Fruit fly (Drosophila melanogaster) whole organism, adult: ENCODE data around the gene Rpn12R.

Source experiments
- CG11617 ChIP-seq: fragments of 200-800 bp; sonication (Bioruptor generic); optimal IDR thresholded peaks from 2 replicates; lab custom pipeline; 2017; ENCODE audit warnings: mild to moderate bottlenecking, missing biosample characterization, missing genetic modification reagents, missing genetic modification characterization
- CG12768 ChIP-seq: fragments of 200-800 bp; sonication (Bioruptor generic); optimal IDR thresholded peaks from 2 replicates; lab custom pipeline; 2017; ENCODE audit warnings: missing biosample characterization, missing genetic modification characterization, mild to moderate bottlenecking, moderate library complexity, missing genetic modification reagents
- CG14711 ChIP-seq: fragments of 200-800 bp; sonication (Bioruptor generic); optimal IDR thresholded peaks from 2 replicates; lab custom pipeline; 2018; ENCODE audit warnings: missing biosample characterization, mild to moderate bottlenecking, missing genetic modification characterization, moderate library complexity
- CG1620 ChIP-seq: fragments of 200-800 bp; sonication (Bioruptor generic); optimal IDR thresholded peaks from 2 replicates; lab custom pipeline; 2016; ENCODE audit warnings: missing biosample characterization, missing genetic modification characterization
- CG33017 ChIP-seq: fragments of 200-800 bp; sonication (Bioruptor generic); optimal IDR thresholded peaks from 2 replicates; lab custom pipeline; 2018; ENCODE audit warnings: missing biosample characterization, mild to moderate bottlenecking, missing genetic modification characterization, moderate library complexity
- CG5204 ChIP-seq: fragments of 200-800 bp; sonication (Bioruptor generic); optimal IDR thresholded peaks from 2 replicates; lab custom pipeline; 2016; ENCODE audit warnings: missing biosample characterization, missing genetic modification characterization
- CG7045 ChIP-seq: fragments of 200-800 bp; sonication (Bioruptor generic); optimal IDR thresholded peaks from 2 replicates; lab custom pipeline; 2017; ENCODE audit warnings: missing biosample characterization, mild to moderate bottlenecking, missing genetic modification characterization
- CG7101 ChIP-seq: fragments of 200-800 bp; sonication (Bioruptor generic); optimal IDR thresholded peaks from 2 replicates; lab custom pipeline; 2018; ENCODE audit warnings: missing biosample characterization, mild to moderate bottlenecking, missing genetic modification characterization, moderate library complexity
- Clk ChIP-seq: fragments of 200-800 bp; sonication (Bioruptor generic); optimal IDR thresholded peaks from 2 replicates; lab custom pipeline; 2017; ENCODE audit warnings: missing biosample characterization, missing genetic modification characterization
- Crg-1 ChIP-seq: fragments of 200-800 bp; sonication (Bioruptor generic); optimal IDR thresholded peaks from 2 replicates; lab custom pipeline; 2016; ENCODE audit warnings: missing biosample characterization, missing genetic modification characterization
- Hr96 ChIP-seq: fragments of 200-800 bp; sonication (Bioruptor generic); optimal IDR thresholded peaks from 2 replicates; lab custom pipeline; 2016; ENCODE audit warnings: missing biosample characterization, missing genetic modification characterization
- Mnt ChIP-seq: fragments of 200-800 bp; sonication (Bioruptor generic); optimal IDR thresholded peaks from 2 replicates; lab custom pipeline; 2016; ENCODE audit warnings: missing biosample characterization, mild to moderate bottlenecking, missing genetic modification characterization
- bab1 ChIP-seq: fragments of 200-800 bp; sonication (Bioruptor generic); optimal IDR thresholded peaks from 3 replicates; lab custom pipeline; 2019; ENCODE audit warnings: missing biosample characterization, mild to moderate bottlenecking, missing genetic modification characterization, moderate library complexity
- cic ChIP-seq: fragments of 200-800 bp; sonication (Bioruptor generic); optimal IDR thresholded peaks from 2 replicates; lab custom pipeline; 2017; ENCODE audit warnings: missing biosample characterization, mild to moderate bottlenecking, missing genetic modification characterization, moderate library complexity
- cnc ChIP-seq, 2 experiments: fragments of >200 bp; optimal IDR thresholded peaks; 2 replicates each; lab custom pipeline; 2017
- kay ChIP-seq: fragments of 200-800 bp; sonication (Bioruptor generic); peaks from one replicate; lab custom pipeline; 2016; ENCODE audit warnings: missing biosample characterization, missing genetic modification characterization, borderline replicate concordance
- ovo ChIP-seq: fragments of 200-800 bp; sonication (Bioruptor generic); optimal IDR thresholded peaks from 2 replicates; lab custom pipeline; 2016; ENCODE audit warnings: missing biosample characterization, missing genetic modification characterization
- pad ChIP-seq: fragments of 200-800 bp; sonication (Bioruptor generic); optimal IDR thresholded peaks from 3 replicates; lab custom pipeline; 2017; ENCODE audit warnings: missing biosample characterization, missing genetic modification characterization, mild to moderate bottlenecking, moderate library complexity, missing genetic modification reagents
- tj ChIP-seq: fragments of 200-800 bp; sonication (Bioruptor generic); optimal IDR thresholded peaks from 3 replicates; lab custom pipeline; 2017; ENCODE audit warnings: missing biosample characterization, mild to moderate bottlenecking, missing genetic modification characterization, moderate library complexity
- toe ChIP-seq: fragments of 200-800 bp; sonication (Bioruptor generic); optimal IDR thresholded peaks from 2 replicates; lab custom pipeline; 2016; ENCODE audit warnings: missing biosample characterization, missing genetic modification characterization

Rpn12R gene

dm6 chr3L:15053251-15053650 lies 10.9 kb upstream of the Rpn12R start, which contains the start of gene CG43680:
Gene CG43680, minus strand, starts transcription at chr3L:15053351.
- TF ChIP-seq cnc (optimal IDR thresholded peaks at IDR 0.05; lab: Kevin White, UChicago): no peak
- no peak for TF ChIP-seq Crg-1
- no peak for TF ChIP-seq Mnt
- TF ChIP-seq CG12768: no peak
- TF ChIP-seq kay: no peak
- no peak for TF ChIP-seq CG33017
- TF ChIP-seq tj (GFP tag; lab: Kevin White, UChicago): no peak
- TF ChIP-seq bab1 (GFP tag; lab: Kevin White, UChicago): no peak
- no peak for TF ChIP-seq cic (GFP tag; lab: Kevin White, UChicago)
- TF ChIP-seq ovo: no peak
- TF ChIP-seq CG7101 (tag; lab: Kevin White, UChicago): no peak
- TF ChIP-seq Clk (GFP tag; lab: Kevin White, UChicago): no peak
- no peak for TF ChIP-seq toe (GFP tag; lab: Kevin White, UChicago)
- TF ChIP-seq CG14711 (tag; lab: Kevin White, UChicago): no peak
- TF ChIP-seq CG1620 (GFP tag; lab: Kevin White, UChicago): no peak
- TF ChIP-seq CG7045 (GFP tag; lab: Kevin White, UChicago): no peak

dm6 chr3L:15052390-15052789 lies 10.0 kb upstream of the Rpn12R start, which contains the start of gene CG13461:
Gene CG13461, minus strand, starts transcription at chr3L:15052490.
- no peak for TF ChIP-seq CG7101 (tag; lab: Kevin White, UChicago)
- TF ChIP-seq CG14711 (tag; lab: Kevin White, UChicago): no peak
- TF ChIP-seq tj (GFP tag; lab: Kevin White, UChicago): no peak
- no peak for TF ChIP-seq cnc (optimal IDR thresholded peaks at IDR 0.05; lab: Kevin White, UChicago)
- TF ChIP-seq CG11617 (GFP tag; lab: Kevin White, UChicago): no peak
- no peak for TF ChIP-seq CG7045 (GFP tag; lab: Kevin White, UChicago)
- no peak for TF ChIP-seq kay
- no peak for TF ChIP-seq CG33017

dm6 chr3L:15051325-15051724 lies 9.0 kb upstream of the Rpn12R start, which contains the start of gene CG43679:
Gene CG43679, minus strand, starts transcription at chr3L:15051425.
- TF ChIP-seq CG7045 (GFP tag; lab: Kevin White, UChicago): no peak
- TF ChIP-seq Crg-1: no peak
- no peak for TF ChIP-seq ovo
- no peak for TF ChIP-seq toe (GFP tag; lab: Kevin White, UChicago)
- TF ChIP-seq CG11617 (GFP tag; lab: Kevin White, UChicago): no peak
- no peak for TF ChIP-seq Hr96
- TF ChIP-seq CG5204 (GFP tag; lab: Kevin White, UChicago): no peak
- TF ChIP-seq cnc (optimal IDR thresholded peaks at IDR 0.05; lab: Kevin White, UChicago): no peak
- no peak for TF ChIP-seq bab1 (GFP tag; lab: Kevin White, UChicago)
- TF ChIP-seq kay: no peak
- TF ChIP-seq pad (GFP tag; lab: Kevin White, UChicago): no peak
- TF ChIP-seq Mnt: no peak
- no peak for TF ChIP-seq CG12768
- TF ChIP-seq tj (GFP tag; lab: Kevin White, UChicago): no peak
- no peak for TF ChIP-seq Clk (GFP tag; lab: Kevin White, UChicago)
- TF ChIP-seq CG7101 (tag; lab: Kevin White, UChicago): no peak

dm6 chr3L:15050706-15051105 lies 8.3 kb upstream of the Rpn12R start, which contains the start of gene CG12310:
Gene CG12310, minus strand, starts transcription at chr3L:15050806.
- no peak for TF ChIP-seq Crg-1
- no peak for TF ChIP-seq CG7101 (tag; lab: Kevin White, UChicago)
- TF ChIP-seq bab1 (GFP tag; lab: Kevin White, UChicago): no peak

- TF ChIP-seq cnc (optimal IDR thresholded peaks at IDR 0.05; lab: Kevin White, UChicago): no peak
- TF ChIP-seq CG5204 (GFP tag; lab: Kevin White, UChicago): no peak
- no peak for TF ChIP-seq tj (GFP tag; lab: Kevin White, UChicago)
- no peak for TF ChIP-seq CG12768
- TF ChIP-seq Clk (GFP tag; lab: Kevin White, UChicago): no peak
- no peak for TF ChIP-seq toe (GFP tag; lab: Kevin White, UChicago)
- no peak for TF ChIP-seq Crg-1
- TF ChIP-seq CG11617 (GFP tag; lab: Kevin White, UChicago): no peak
- TF ChIP-seq CG7045 (GFP tag; lab: Kevin White, UChicago): no peak
- no peak for TF ChIP-seq CG14711 (tag; lab: Kevin White, UChicago)
- no peak for TF ChIP-seq CG7101 (tag; lab: Kevin White, UChicago)
- no peak for TF ChIP-seq pad (GFP tag; lab: Kevin White, UChicago)
- TF ChIP-seq kay: no peak
These were observed 7.7 kb upstream of the Rpn12R start, which contains the start of gene CG18581 for dm6 chr3L:15050109-15050508. Gene CG18581, minus strand, starts transcription at chr3L:15050209.

dm6 chr3L:15049395-15049794 lies 7.0 kb upstream of the Rpn12R start, which contains the start of gene CG43678:
Gene CG43678, minus strand, starts transcription at chr3L:15049495.
- no peak for TF ChIP-seq Crg-1

dm6 chr3L:15048091-15048490 lies 5.7 kb upstream of the Rpn12R start:
- TF ChIP-seq pad (GFP tag; lab: Kevin White, UChicago) (no peak), CG12768 (no peak), CG5204 (GFP tag; lab: Kevin White, UChicago) (no peak), toe (GFP tag; lab: Kevin White, UChicago) (no peak)
